Worm (Caenorhabditis elegans) whole organism, midembryonic: ENCODE data around the gene degl-2.

ENCODE experiments used
- flt-1 ChIP-seq: fragments of 200-800 bp; sonication (Bioruptor generic); IDR thresholded peaks from 2 replicates; pipeline ENCODE4 v1.3.6; 2022; ENCODE audit warnings: missing genetic modification characterization, missing compliant biosample characterization
- klf-2 ChIP-seq: fragments of 200-800 bp; sonication (Bioruptor generic); conservative IDR thresholded peaks from 2 replicates; pipeline ENCODE4 v1.3.6; 2022; ENCODE audit warnings: missing genetic modification reagents, missing genetic modification characterization, missing compliant biosample characterization
- tab-1 ChIP-seq: fragments of 200-800 bp; sonication (Bioruptor generic); IDR thresholded peaks from 2 replicates; pipeline ENCODE4 v1.3.6; 2022; ENCODE audit warnings: missing genetic modification characterization, missing compliant biosample characterization
- ztf-23 ChIP-seq: fragments of 200-800 bp; sonication (Bioruptor generic); IDR thresholded peaks from 2 replicates; pipeline ENCODE4 v1.3.6; 2022; ENCODE audit warnings: missing genetic modification reagents, missing genetic modification characterization, missing compliant biosample characterization

DNA sequence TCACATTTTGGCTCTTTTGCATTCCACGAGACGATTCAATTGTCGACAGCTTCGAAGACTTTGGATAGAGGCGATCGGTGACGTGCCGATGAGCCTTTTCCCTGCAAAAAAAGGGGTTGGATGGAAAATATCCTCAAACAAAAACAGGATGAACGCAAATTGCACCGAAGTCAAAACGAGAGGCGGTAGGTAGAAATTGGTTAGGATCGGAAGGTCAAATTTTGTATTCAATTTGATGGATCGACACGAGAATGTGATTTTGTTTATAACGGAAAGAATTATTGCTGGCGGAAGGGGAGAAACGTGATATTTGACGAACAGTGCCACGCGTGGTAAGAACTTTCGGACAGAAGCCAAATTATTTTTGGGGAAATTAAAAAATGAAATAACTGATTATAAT, 8.4 kb upstream of the degl-2 start, which contains the start of gene mca-1:
- TF ChIP-seq flt-1 (GFP tag; lab: Robert Waterston, UW) (no peak), ztf-23 (no peak), klf-2 (no peak), tab-1 (GFP tag; lab: Robert Waterston, UW) (no peak)
